Worm (Caenorhabditis elegans): ENCODE measurements around the gene shpk-1.

DNA sequence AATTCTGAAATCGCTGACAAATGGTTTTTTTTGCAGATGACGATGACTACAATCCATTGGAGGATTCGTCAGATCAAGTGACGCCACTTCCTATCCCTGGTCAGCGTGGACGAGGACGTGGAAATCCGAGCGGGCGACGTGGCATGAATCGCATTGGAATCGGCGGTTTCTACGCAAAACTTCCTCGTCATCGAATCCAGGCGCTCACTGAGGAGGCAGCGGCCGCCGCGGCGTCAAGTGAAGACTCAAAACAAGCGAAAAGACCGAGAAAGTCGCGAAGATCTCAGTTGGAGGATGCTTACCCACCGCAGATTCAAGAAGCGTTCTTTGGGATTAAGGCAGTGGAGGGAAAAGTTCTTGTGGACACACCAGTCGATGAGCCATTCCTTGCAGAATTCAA is 40.7 kb downstream of the shpk-1 start:
- TF ChIP-seq lir-1 (GFP tag; conservative IDR thresholded peaks at IDR 0.05), result no peak
- no peak for TF ChIP-seq ztf-3 (GFP tag; optimal IDR thresholded peaks at IDR 0.05)
- no peak for TF ChIP-seq mcd-1 (GFP tag; IDR thresholded peaks at IDR 0.05)
- no peak for TF ChIP-seq ceh-58 (GFP tag; IDR thresholded peaks at IDR 0.05)
- no peak for TF ChIP-seq K12H6.12 (tag; optimal IDR thresholded peaks at IDR 0.05)
- TF ChIP-seq F52B5.7 (tag; optimal IDR thresholded peaks at IDR 0.05), result no peak
- TF ChIP-seq pha-4 (tag; optimal IDR thresholded peaks at IDR 0.05), result no peak
- no peak for TF ChIP-seq him-1 (tag; optimal IDR thresholded peaks at IDR 0.05)
- no peak for TF ChIP-seq efl-1 (GFP tag; optimal IDR thresholded peaks at IDR 0.05)
- no peak for TF ChIP-seq hmg-1.2 (GFP tag; IDR thresholded peaks at IDR 0.05)
- TF ChIP-seq sea-2 (GFP tag; IDR thresholded peaks at IDR 0.05), result no peak
- TF ChIP-seq unc-130 (GFP tag; optimal IDR thresholded peaks at IDR 0.05), result no peak

Measured in whole organism, young adult.